Worm (Caenorhabditis elegans) whole organism, L3 larva: ENCODE results near the gene hex-1.

ENCODE experiments used
- ZK546.5 ChIP-seq: sonication (generic microtip); optimal IDR thresholded peaks from 2 replicates; lab custom pipeline; 2017; ENCODE audit warnings: missing biosample characterization, missing genetic modification characterization
- aly-2 ChIP-seq: fragments of 150-350 bp; optimal IDR thresholded peaks from 2 replicates; lab custom pipeline; 2014; ENCODE audit warnings: missing biosample characterization, missing genetic modification characterization
- ama-1 ChIP-seq: fragments of 150-350 bp; optimal IDR thresholded peaks from 2 replicates; lab custom pipeline; 2018
- ceh-28 ChIP-seq: fragments of 150-350 bp; optimal IDR thresholded peaks from 2 replicates; lab custom pipeline; 2014; ENCODE audit warnings: missing biosample characterization, missing genetic modification reagents, missing genetic modification characterization
- ceh-82 ChIP-seq: fragments of 150-350 bp; optimal IDR thresholded peaks from 2 replicates; lab custom pipeline; 2014; ENCODE audit warnings: missing biosample characterization, missing genetic modification characterization
- daf-12 ChIP-seq: fragments of 150-350 bp; optimal IDR thresholded peaks from 2 replicates; lab custom pipeline; 2014; ENCODE audit warnings: missing biosample characterization, missing genetic modification reagents, missing genetic modification characterization
- egl-5 ChIP-seq: fragments of 150-350 bp; optimal IDR thresholded peaks from 2 replicates; lab custom pipeline; 2017; ENCODE audit warnings: missing biosample characterization, missing genetic modification reagents, missing genetic modification characterization, inconsistent platforms
- elt-1 ChIP-seq: fragments of 150-350 bp; optimal IDR thresholded peaks from 2 replicates; lab custom pipeline; 2014; ENCODE audit warnings: missing biosample characterization, missing genetic modification characterization
- elt-2 ChIP-seq: sonication (generic microtip); optimal IDR thresholded peaks from 2 replicates; lab custom pipeline; 2016; ENCODE audit warnings: missing genetic modification reagents, mild to moderate bottlenecking, missing genetic modification characterization, missing compliant biosample characterization
- elt-3 ChIP-seq, 3 experiments: fragments of 150-350 bp in 1 of 3; sonication (generic microtip) in 2 of 3; optimal IDR thresholded peaks; 2 replicates in 2 of 3; 4 replicates in 1 of 3; lab custom pipeline; 2014 to 2017; ENCODE audit warnings: missing biosample characterization in 3 of 3, missing genetic modification characterization in 3 of 3
- eor-1 ChIP-seq, 2 experiments: fragments of 150-350 bp; optimal IDR thresholded peaks; 2 replicates each; lab custom pipeline; 2014 to 2018; ENCODE audit warnings: missing biosample characterization in 2 of 2, missing genetic modification characterization in 2 of 2
- fkh-10 ChIP-seq: sonication (generic microtip); optimal IDR thresholded peaks from 2 replicates; lab custom pipeline; 2017; ENCODE audit warnings: missing biosample characterization, missing genetic modification reagents, missing genetic modification characterization
- fos-1 ChIP-seq: fragments of 150-350 bp; optimal IDR thresholded peaks from 2 replicates; lab custom pipeline; 2014; ENCODE audit warnings: missing biosample characterization, missing genetic modification characterization
- hmg-11 ChIP-seq: sonication (generic microtip); optimal IDR thresholded peaks from 2 replicates; lab custom pipeline; 2016; ENCODE audit warnings: missing genetic modification characterization, missing compliant biosample characterization
- jun-1 ChIP-seq: fragments of 150-350 bp; optimal IDR thresholded peaks from 2 replicates; lab custom pipeline; 2014; ENCODE audit warnings: missing biosample characterization, missing genetic modification reagents, missing genetic modification characterization
- lin-15B ChIP-seq: fragments of 150-350 bp; optimal IDR thresholded peaks from 2 replicates; lab custom pipeline; 2014; ENCODE audit warnings: missing biosample characterization, missing genetic modification characterization
- lin-39 ChIP-seq: fragments of 150-350 bp; optimal IDR thresholded peaks from 2 replicates; lab custom pipeline; 2018; ENCODE audit warnings: missing biosample characterization, missing genetic modification reagents, missing genetic modification characterization
- lsy-12 ChIP-seq: sonication (generic microtip); optimal IDR thresholded peaks from 2 replicates; lab custom pipeline; 2016; ENCODE audit warnings: mild to moderate bottlenecking, missing genetic modification characterization, missing compliant biosample characterization
- mdl-1 ChIP-seq: fragments of 150-350 bp; optimal IDR thresholded peaks from 2 replicates; lab custom pipeline; 2014; ENCODE audit warnings: missing biosample characterization, missing genetic modification characterization
- nfya-1 ChIP-seq: sonication (generic microtip); optimal IDR thresholded peaks from 2 replicates; lab custom pipeline; 2017; ENCODE audit warnings: missing genetic modification characterization, mild to moderate bottlenecking, missing compliant biosample characterization, antibody characterized with exemption, moderate library complexity; ENCODE audit not compliant: insufficient read depth
- nhr-11 ChIP-seq: fragments of 150-350 bp; optimal IDR thresholded peaks from 2 replicates; lab custom pipeline; 2014; ENCODE audit warnings: missing biosample characterization, missing genetic modification characterization
- nhr-23 ChIP-seq: fragments of 150-350 bp; optimal IDR thresholded peaks from 2 replicates; lab custom pipeline; 2014; ENCODE audit warnings: missing biosample characterization, missing genetic modification reagents, missing genetic modification characterization
- nhr-237 ChIP-seq: fragments of 150-350 bp; optimal IDR thresholded peaks from 2 replicates; lab custom pipeline; 2014; ENCODE audit warnings: missing biosample characterization, missing genetic modification characterization
- nhr-25 ChIP-seq: sonication (generic microtip); optimal IDR thresholded peaks from 2 replicates; lab custom pipeline; 2017; ENCODE audit warnings: missing biosample characterization, missing genetic modification characterization
- nhr-43 ChIP-seq: sonication (generic microtip); optimal IDR thresholded peaks from 2 replicates; lab custom pipeline; 2016; ENCODE audit warnings: mild to moderate bottlenecking, missing genetic modification characterization, missing compliant biosample characterization; ENCODE audit not compliant: poor library complexity, severe bottlenecking
- nhr-76 ChIP-seq: fragments of 150-350 bp; sonication (generic microtip); optimal IDR thresholded peaks from 5 replicates; lab custom pipeline; 2014; ENCODE audit warnings: missing biosample characterization, missing genetic modification characterization
- pha-4 ChIP-seq: fragments of 150-350 bp; optimal IDR thresholded peaks from 2 replicates; lab custom pipeline; 2014; ENCODE audit warnings: missing biosample characterization, missing genetic modification reagents, missing genetic modification characterization
- sea-2 ChIP-seq: fragments of 150-350 bp; sonication (generic microtip); optimal IDR thresholded peaks from 4 replicates; lab custom pipeline; 2014; ENCODE audit warnings: missing biosample characterization, missing genetic modification reagents, missing genetic modification characterization
- snpc-4 ChIP-seq: fragments of 150-350 bp; optimal IDR thresholded peaks from 2 replicates; lab custom pipeline; 2014; ENCODE audit warnings: missing biosample characterization, missing genetic modification characterization
- tbx-2 ChIP-seq: sonication (generic microtip); optimal IDR thresholded peaks from 2 replicates; lab custom pipeline; 2016; ENCODE audit warnings: mild to moderate bottlenecking, missing genetic modification characterization, missing compliant biosample characterization
- unc-62 ChIP-seq: fragments of 150-350 bp; sonication (generic microtip); optimal IDR thresholded peaks from 4 replicates; lab custom pipeline; 2014; ENCODE audit warnings: missing biosample characterization, missing genetic modification reagents, missing genetic modification characterization

hex-1 gene

DNA sequence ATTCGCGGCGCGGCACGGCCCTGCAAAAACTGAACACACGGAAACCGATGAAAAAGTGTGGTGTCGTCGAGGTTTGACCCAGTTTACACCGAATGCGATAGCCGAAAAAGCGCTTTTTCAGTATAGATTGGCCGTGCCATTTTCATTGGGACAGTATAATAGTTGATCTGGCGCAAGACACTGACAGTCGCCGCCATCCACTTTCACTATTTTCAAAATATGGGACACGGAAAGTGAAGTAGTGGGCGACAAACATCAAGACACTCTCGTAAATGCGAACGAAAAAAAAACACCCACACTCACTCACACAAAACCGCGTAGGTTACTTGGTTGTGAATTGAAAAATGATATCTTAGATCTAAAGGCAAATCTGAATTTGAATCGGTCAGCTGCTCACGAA lies 1.9 kb upstream of the hex-1 start:
- no peak for TF ChIP-seq nhr-237 (tag; lab: Kevin White, UChicago)
- TF ChIP-seq nhr-23 (tag; lab: Kevin White, UChicago) = peak; percentile 78
- peak in 1 of 3 experiments; percentile 9 for TF ChIP-seq elt-3 (tag; optimal IDR thresholded peaks at IDR 0.05; lab: Kevin White, UChicago)

DNA sequence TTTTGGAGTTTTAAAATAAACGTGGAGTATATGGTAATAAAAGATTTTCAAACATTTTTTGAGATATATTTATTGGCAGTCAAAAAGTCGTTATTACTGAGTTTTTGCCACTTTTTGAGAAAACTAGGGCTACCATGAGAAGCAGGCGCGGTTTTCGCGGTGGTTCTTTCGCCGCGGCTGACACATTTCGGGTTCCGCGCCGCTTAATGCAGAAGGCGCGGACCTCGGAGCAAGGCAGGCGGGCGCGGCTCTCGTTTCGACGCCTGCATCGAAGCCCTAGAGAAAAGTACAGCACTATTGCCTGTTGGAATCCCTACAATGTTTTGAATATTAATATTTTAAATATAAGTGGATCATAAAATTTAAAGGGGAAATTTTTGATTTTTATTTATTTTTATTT lies 1.5 kb upstream of the hex-1 start:
- no peak for TF ChIP-seq ama-1
- TF ChIP-seq snpc-4 (tag; lab: Kevin White, UChicago) = peak; percentile 50

DNA sequence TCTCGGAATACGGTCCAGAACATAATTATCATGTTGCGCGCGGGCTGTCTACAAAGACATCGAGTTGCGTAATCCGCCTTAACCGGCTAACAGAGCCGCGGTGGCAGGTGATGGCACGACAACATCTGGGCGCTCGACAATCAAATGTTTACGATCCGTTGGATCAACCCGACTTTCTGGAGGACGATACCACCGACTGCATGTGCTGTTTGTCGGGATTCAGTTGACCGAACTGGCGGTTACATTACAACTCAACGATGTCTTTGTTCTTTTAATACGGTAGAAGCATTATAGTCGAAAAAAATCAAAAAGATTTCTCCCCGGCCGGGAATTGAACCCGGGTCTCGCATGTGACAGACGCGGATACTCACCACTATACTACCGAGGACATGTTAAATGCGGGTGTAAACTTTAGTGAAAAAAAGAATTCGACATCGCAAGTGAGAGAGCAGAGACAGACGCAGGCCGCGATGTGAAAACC lies 6.0 kb downstream of the hex-1 start:
- TF ChIP-seq egl-5 (tag; lab: Kevin White, UChicago) (no peak), nhr-43 (peak; percentile 47), nhr-25 (tag; lab: Kevin White, UChicago) (peak; percentile 35), lin-15B (peak; percentile 3), pha-4 (tag; lab: Kevin White, UChicago) (peak; percentile 50), nhr-76 (tag; lab: Kevin White, UChicago) (no peak), eor-1 (tag; optimal IDR thresholded peaks at IDR 0.05; lab: Kevin White, UChicago) (no peak), ceh-82 (tag; lab: Kevin White, UChicago) (peak; percentile 16), hmg-11 (tag; lab: Kevin White, UChicago) (peak; percentile 89), elt-3 (tag; optimal IDR thresholded peaks at IDR 0.05; lab: Kevin White, UChicago) (no peak), jun-1 (tag; lab: Kevin White, UChicago) (peak; percentile 31), tbx-2 (tag; lab: Kevin White, UChicago) (peak; percentile 54), lsy-12 (tag; lab: Kevin White, UChicago) (peak; percentile 51), nfya-1 (peak; percentile 64), nhr-23 (tag; lab: Kevin White, UChicago) (peak; percentile 36), fos-1 (tag; lab: Kevin White, UChicago) (peak; percentile 7), lin-39 (tag; lab: Kevin White, UChicago) (peak; percentile 64), ZK546.5 (tag; lab: Kevin White, UChicago) (no peak), ama-1 (peak; percentile 46), elt-2 (tag; lab: Kevin White, UChicago) (no peak)

DNA sequence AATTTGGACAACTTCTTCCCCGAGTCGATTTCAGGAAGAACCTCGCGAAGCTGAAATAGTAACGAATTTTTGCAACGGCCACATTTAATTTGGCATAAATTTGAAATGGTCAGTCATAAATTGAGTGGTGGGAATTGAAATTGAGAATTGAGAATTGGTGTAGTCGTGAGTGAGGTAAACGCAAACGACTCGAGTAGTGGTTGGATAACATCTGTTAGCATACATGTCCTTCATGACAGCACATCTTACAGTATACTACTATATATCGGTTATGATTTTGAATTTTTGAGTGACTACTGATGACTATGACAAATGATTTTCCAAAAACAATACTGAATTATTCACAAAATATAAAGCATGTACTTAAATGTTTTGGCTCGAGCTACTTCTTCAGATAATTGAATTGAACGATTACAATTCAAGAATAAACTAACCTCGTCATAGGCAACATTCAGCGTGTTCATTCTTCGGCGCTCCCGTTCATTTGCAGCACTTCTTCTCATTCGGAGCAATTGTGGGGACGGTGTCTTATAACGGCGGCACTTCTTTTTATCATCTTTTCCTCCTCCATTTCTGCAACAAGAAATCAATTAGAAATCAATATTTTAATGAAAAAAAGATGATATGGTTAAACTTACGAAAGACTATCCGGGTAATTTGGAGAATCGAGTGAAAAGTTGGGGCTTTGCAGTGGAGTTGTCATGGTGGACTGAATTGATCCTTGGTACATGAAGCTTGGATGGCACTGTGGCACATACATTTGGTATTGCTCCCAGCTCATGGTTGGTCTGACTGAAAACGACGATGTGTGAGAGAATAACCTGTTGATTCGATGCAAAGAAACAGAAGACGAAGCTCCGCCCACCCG lies 8.6 kb downstream of the hex-1 start, which contains the start of gene lin-32:
Gene lin-32, minus strand, starts transcription at position 818 of the 868 bp plus-strand sequence.
- TF ChIP-seq mdl-1 (tag; lab: Kevin White, UChicago) (no peak), sea-2 (no peak), nhr-237 (tag; lab: Kevin White, UChicago) (no peak), pha-4 (tag; lab: Kevin White, UChicago) (no peak), ama-1 (no peak), unc-62 (GFP tag; lab: Kevin White, UChicago) (no peak), tbx-2 (tag; lab: Kevin White, UChicago) (no peak), nhr-43 (no peak), nhr-11 (tag; lab: Kevin White, UChicago) (no peak), fkh-10 (no peak), aly-2 (tag; lab: Kevin White, UChicago) (no peak), nfya-1 (no peak), ceh-28 (tag; lab: Kevin White, UChicago) (no peak), daf-12 (tag; lab: Kevin White, UChicago) (no peak)

DNA sequence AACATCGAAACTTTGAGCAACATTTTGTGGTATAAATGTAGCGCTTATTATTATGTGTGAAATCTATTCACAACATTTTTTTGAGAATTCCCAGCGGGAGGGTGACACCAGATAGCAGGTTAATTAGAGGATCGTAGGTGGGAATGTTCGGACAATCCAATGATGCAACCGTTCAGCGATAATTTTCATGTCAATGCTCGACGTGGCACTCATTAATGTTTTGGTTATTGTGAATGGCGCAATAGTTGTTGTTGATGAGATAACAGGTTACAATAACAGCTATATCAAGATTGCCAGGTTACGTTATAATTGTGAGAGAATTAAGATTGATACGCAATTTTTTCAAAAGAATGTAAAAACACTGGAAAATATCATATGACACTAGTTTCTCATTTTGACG lies 10.4 kb downstream of the hex-1 start:
- TF ChIP-seq nhr-25 (tag; lab: Kevin White, UChicago) (no peak), fos-1 (tag; lab: Kevin White, UChicago) (no peak)

DNA sequence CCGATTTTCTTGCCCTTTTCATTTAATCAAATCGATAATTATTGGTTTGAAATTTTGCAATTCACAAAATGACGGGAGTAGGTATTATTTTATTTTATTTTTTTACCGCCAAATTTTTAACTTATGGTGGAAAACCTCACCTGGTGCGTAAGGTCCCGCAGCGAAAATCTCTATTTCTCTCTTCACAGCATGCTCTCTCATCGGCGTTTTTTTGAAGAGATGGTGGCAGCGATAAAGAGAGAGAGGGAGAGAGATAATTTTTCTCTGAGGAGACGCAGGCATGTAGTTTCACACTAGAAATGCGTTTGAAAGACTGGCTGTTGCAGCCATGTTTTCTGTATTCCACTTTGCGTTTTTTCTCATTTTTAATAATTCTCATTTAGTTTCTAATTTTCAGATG lies 13.0 kb downstream of the hex-1 start, which contains the start of gene T14F9.2:
Gene T14F9.2, plus strand, starts transcription at position 396 of the 400 bp plus-strand sequence.
- TF ChIP-seq nfya-1 (peak; percentile 74), aly-2 (tag; lab: Kevin White, UChicago) (no peak), unc-62 (GFP tag; lab: Kevin White, UChicago) (no peak), nhr-43 (peak; percentile 28), pha-4 (tag; lab: Kevin White, UChicago) (peak; percentile 67), ceh-82 (tag; lab: Kevin White, UChicago) (no peak), hmg-11 (tag; lab: Kevin White, UChicago) (peak; percentile 73), nhr-25 (tag; lab: Kevin White, UChicago) (peak; percentile 26), nhr-11 (tag; lab: Kevin White, UChicago) (no peak), lin-39 (tag; lab: Kevin White, UChicago) (no peak), snpc-4 (tag; lab: Kevin White, UChicago) (peak; percentile 23), ceh-28 (tag; lab: Kevin White, UChicago) (no peak), lin-15B (peak; percentile 32), mdl-1 (tag; lab: Kevin White, UChicago) (no peak), elt-2 (tag; lab: Kevin White, UChicago) (peak; percentile 47), elt-1 (tag; lab: Kevin White, UChicago) (peak; percentile 51), nhr-23 (tag; lab: Kevin White, UChicago) (peak; percentile 18), fkh-10 (no peak)
